Worm (Caenorhabditis elegans): ENCODE results near the gene C25F9.16.

The C25F9.16 gene

DNA sequence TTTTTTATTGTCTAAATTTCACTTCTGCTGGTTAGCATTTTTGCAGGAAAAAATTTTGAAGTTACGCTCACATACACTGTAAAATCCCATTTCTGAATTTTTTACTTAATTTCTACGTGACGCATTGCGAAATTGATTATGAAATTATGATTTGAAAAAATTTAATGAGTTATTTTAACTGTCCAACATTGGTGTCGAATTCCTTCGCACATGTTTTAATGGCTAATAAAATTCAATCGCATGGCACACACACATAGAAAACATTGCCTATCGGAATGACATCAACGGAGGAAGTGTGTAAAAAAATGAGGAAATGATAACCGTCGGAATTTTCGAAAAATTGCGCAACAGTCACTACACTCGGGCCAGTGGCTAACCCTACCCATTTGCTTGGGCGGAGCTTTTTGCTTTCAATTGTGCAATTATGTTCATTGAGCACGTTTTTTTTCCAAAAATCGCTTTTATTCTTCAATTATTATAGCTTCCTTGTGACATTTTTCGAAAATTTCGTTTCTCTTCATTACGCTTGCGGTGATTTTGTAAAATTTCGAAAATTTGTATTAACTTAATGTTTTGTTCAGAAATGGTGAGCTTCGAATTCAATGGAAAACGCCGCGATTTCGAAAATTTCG is at the start of gene C25F9.16:
Gene C25F9.16 (plus strand): TSS at position 582 of the 632 bp plus-strand sequence.
- no peak for TF ChIP-seq unc-62 (GFP tag; optimal IDR thresholded peaks at IDR 0.05)

- TF ChIP-seq unc-62 (GFP tag; optimal IDR thresholded peaks at IDR 0.05): no peak
Observed at ce11 chrV:19390029-19390428, 44.2 kb upstream of the C25F9.16 start, which contains the start of gene slcr-46.2. slcr-46.2 (minus strand) TSS chrV:19390129.

DNA sequence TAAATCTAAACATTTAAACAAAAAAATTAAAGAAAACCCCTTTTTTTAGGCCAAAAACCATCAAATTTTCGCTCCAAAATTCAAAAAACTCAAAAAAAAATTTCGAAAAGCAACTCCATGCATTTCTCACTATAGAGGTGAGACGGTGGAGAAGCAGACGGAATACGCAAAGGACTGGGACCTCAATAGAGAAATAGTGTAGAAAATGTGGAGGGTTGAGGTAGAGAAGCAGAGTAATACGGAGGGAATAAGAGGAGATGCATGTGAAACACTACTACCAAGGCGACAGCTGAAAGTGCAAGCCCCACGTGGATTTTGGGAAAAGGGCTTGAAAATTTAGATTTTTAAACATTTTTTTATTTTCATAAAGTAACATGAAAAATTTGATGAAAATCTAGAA is 42.9 kb upstream of the C25F9.16 start:
- TF ChIP-seq unc-62 (GFP tag; optimal IDR thresholded peaks at IDR 0.05): no peak

DNA sequence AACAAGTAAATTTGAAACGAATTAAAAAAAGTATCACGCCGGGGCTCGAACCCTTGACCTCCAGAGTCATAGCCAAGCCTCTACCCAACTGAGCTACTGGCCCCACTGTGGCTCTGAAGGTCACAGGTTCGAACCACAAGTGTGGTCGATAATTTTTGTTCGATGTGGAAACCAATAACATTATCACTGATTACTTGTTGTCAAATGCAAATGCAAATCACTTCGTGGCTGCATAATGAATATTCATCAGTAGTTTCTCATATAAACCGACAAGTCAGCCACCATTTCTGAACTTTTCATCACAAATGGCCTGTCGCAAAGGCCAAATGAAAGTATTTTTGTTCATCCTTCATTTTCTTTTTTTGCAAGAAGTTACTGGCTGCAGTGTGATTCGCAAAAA is 39.4 kb upstream of the C25F9.16 start, which contains the start of gene C25F9.8:
Gene C25F9.8 (plus strand): TSS at position 301 of the 400 bp plus-strand sequence.
- no peak for TF ChIP-seq unc-62 (GFP tag; optimal IDR thresholded peaks at IDR 0.05)

- TF ChIP-seq unc-62 (GFP tag; optimal IDR thresholded peaks at IDR 0.05): no peak
Observed at ce11 chrV:19396576-19397313, 37.4 kb upstream of the C25F9.16 start.

- no peak for TF ChIP-seq unc-62 (GFP tag; optimal IDR thresholded peaks at IDR 0.05)
Observed at ce11 chrV:19398396-19398795, 35.8 kb upstream of the C25F9.16 start.

DNA sequence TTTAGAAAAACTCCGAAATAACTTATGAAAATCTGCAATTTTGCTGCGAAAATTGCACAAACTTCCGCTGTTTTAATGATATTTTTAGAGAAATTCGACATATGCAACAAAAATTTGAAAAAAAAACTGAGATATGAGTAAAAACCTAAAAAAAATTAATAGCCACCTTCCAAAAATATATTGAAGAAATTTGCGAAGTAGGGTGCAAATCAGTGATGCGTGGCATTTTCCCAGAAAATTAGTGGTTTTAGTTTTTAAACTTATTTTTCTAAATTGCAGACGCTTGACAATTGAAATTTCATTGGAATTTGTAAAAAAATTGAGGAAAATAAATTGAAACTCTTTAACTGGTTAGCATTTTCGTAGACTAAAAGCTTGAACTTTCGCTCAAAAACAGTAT is 35.3 kb upstream of the C25F9.16 start, which contains the start of gene C25F9.13:
Gene C25F9.13 (minus strand): TSS at position 101 of the 400 bp plus-strand sequence.
- no peak for TF ChIP-seq unc-62 (GFP tag; optimal IDR thresholded peaks at IDR 0.05)

ce11 chrV:19400619-19401018 is 33.6 kb upstream of the C25F9.16 start, which contains the start of gene srw-86:
srw-86 (minus strand) TSS chrV:19400719.
- TF ChIP-seq unc-62 (GFP tag; optimal IDR thresholded peaks at IDR 0.05): no peak

DNA sequence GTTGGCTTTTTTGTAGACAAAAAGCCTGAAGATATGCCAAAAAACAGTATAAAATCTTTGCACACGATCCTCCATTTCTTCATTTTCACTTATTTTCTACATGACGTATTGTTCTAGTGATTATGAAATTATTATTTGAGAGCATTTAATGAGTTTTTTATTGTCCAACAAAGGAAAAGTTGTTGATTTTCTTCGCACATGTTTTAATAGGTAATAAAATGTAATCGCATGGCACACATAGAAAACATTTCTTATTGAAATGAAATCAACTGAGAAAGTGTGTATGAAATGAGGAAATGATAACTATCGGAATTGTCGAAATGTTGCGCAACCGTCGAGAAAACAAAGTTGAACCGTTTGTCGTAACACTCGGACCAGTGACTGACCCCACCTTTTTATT is 32.8 kb upstream of the C25F9.16 start:
- TF ChIP-seq unc-62 (GFP tag; optimal IDR thresholded peaks at IDR 0.05): no peak

- no peak for TF ChIP-seq unc-62 (GFP tag; optimal IDR thresholded peaks at IDR 0.05)
Observed at ce11 chrV:19402855-19403254, 31.3 kb upstream of the C25F9.16 start, which contains the start of gene C25F9.12. C25F9.12 (minus strand) TSS chrV:19402955.

ce11 chrV:19403619-19404018 is 30.6 kb upstream of the C25F9.16 start:
- no peak for TF ChIP-seq unc-62 (GFP tag; optimal IDR thresholded peaks at IDR 0.05)

DNA sequence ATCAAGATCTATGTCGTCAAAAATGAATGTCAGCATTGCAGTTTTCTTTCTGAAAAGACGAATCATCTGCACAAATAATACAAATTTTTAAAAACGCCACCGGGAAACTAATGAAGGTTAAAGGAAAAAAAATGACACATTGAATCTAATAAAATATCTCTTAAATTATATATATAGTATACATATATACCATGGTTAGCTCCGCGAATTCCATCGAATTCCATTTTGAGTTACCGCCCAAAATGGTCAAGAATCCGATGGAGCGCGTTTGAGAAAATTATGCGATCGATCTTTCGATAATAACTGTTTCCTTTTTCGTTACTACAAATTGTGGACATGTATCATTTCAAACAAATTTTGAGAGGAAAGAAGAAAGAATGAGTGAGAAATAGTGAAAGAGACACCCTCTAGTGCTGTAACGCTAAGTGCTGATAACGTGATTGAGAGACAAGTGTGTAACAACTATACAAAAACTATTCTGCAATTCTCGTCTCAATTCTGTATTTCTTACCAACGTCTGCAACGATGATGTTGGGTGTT is 28.8 kb upstream of the C25F9.16 start, which contains the start of the genes C25F9.6 and C25F9.10:
Gene C25F9.6 (minus strand): TSS at position 51 of the 540 bp plus-strand sequence.
Gene C25F9.10 (plus strand): TSS at position 454 of the 540 bp plus-strand sequence.
- TF ChIP-seq unc-62 (GFP tag; optimal IDR thresholded peaks at IDR 0.05): no peak

ce11 chrV:19410663-19411062 is 23.5 kb upstream of the C25F9.16 start, which contains the start of gene C25F9.5:
C25F9.5 (minus strand) TSS chrV:19410857.
- TF ChIP-seq unc-62 (GFP tag; optimal IDR thresholded peaks at IDR 0.05): no peak

ce11 chrV:19416475-19416874 is 17.7 kb upstream of the C25F9.16 start, which contains the start of the genes C25F9.4 and C25F9.9:
C25F9.4 (minus strand) TSS chrV:19416575.
C25F9.9 (plus strand) TSS chrV:19416611.
- no peak for TF ChIP-seq unc-62 (GFP tag; optimal IDR thresholded peaks at IDR 0.05)

- no peak for TF ChIP-seq unc-62 (GFP tag; optimal IDR thresholded peaks at IDR 0.05)
Observed at ce11 chrV:19417836-19418235, 16.4 kb upstream of the C25F9.16 start, which contains the start of gene C25F9.15. C25F9.15 (plus strand) TSS chrV:19418136.

DNA sequence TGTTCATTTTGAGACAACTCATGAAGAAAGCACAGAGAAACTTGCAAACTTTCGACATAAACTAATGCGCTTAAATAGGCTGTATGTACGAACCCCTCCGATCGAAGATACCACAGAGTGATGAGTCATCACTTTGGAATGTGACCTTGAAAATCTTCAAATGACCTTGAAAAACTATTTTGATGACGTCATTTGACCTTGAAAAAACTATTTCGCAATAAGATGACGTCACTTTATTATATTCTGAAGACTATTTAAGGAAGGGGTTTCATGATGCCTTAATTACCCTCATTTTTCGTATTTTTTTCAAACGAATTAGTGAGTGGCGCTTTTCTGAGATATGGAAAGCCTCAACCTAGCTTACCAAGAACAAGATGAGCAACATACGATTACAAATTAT is 13.1 kb upstream of the C25F9.16 start, which contains the start of gene C25F9.2:
Gene C25F9.2 (plus strand): TSS at position 341 of the 400 bp plus-strand sequence.
- TF ChIP-seq unc-62 (GFP tag; optimal IDR thresholded peaks at IDR 0.05): no peak
